Worm (Caenorhabditis elegans): ENCODE measurements around the gene ZK616.3.

Gene ZK616.3

ce11 chrIV:5382609-5383008, 14.3 kb upstream of the ZK616.3 start, which contains the start of gene F41H10.1:
Gene F41H10.1, plus strand, starts transcription at chrIV:5382909.
- TF ChIP-seq unc-62 (GFP tag; optimal IDR thresholded peaks at IDR 0.05) = no peak

ce11 chrIV:5385020-5385419, 11.8 kb upstream of the ZK616.3 start, which contains the start of gene F41H10.12:
Gene F41H10.12, plus strand, starts transcription at chrIV:5385320.
- TF ChIP-seq unc-62 (GFP tag; optimal IDR thresholded peaks at IDR 0.05) = no peak

ce11 chrIV:5388477-5389065, 8.3 kb upstream of the ZK616.3 start, which contains the start of gene elo-6:
Gene elo-6, minus strand, starts transcription at chrIV:5388559.
- TF ChIP-seq unc-62 (GFP tag; optimal IDR thresholded peaks at IDR 0.05) = no peak

ce11 chrIV:5389951-5390350, 6.9 kb upstream of the ZK616.3 start:
- TF ChIP-seq unc-62 (GFP tag; optimal IDR thresholded peaks at IDR 0.05) = no peak

- TF ChIP-seq unc-62 (GFP tag; optimal IDR thresholded peaks at IDR 0.05) = no peak
These were observed 5.3 kb upstream of the ZK616.3 start, which contains the start of the genes htp-1 and ZK616.5 for ce11 chrIV:5391507-5392057. Gene htp-1, minus strand, starts transcription at chrIV:5391557. Gene ZK616.5, plus strand, starts transcription at chrIV:5391929.

ce11 chrIV:5393566-5393965, 3.3 kb upstream of the ZK616.3 start:
- TF ChIP-seq unc-62 (GFP tag; optimal IDR thresholded peaks at IDR 0.05) = no peak

ce11 chrIV:5394687-5395086, 2.2 kb upstream of the ZK616.3 start, which contains the start of the genes perm-3 and swsn-6:
Gene perm-3, minus strand, starts transcription at chrIV:5394804.
Gene swsn-6, plus strand, starts transcription at chrIV:5395033.
- TF ChIP-seq unc-62 (GFP tag; optimal IDR thresholded peaks at IDR 0.05) = no peak

- no peak for TF ChIP-seq unc-62 (GFP tag; optimal IDR thresholded peaks at IDR 0.05)
These were observed 670 bp downstream of the ZK616.3 start, which contains the start of gene ZK616.2 for ce11 chrIV:5397539-5397938. Gene ZK616.2, plus strand, starts transcription at chrIV:5397839.

- TF ChIP-seq unc-62 (GFP tag; optimal IDR thresholded peaks at IDR 0.05) = no peak
These were observed 3.7 kb downstream of the ZK616.3 start, which contains the start of gene ZK616.1 for ce11 chrIV:5400609-5401008. Gene ZK616.1, plus strand, starts transcription at chrIV:5400909.

ce11 chrIV:5405345-5405744, 8.5 kb downstream of the ZK616.3 start, which contains the start of gene ZK616.61:
Gene ZK616.61, plus strand, starts transcription at chrIV:5405645.
- no peak for TF ChIP-seq unc-62 (GFP tag; optimal IDR thresholded peaks at IDR 0.05)

- no peak for TF ChIP-seq unc-62 (GFP tag; optimal IDR thresholded peaks at IDR 0.05)
These were observed 12.2 kb downstream of the ZK616.3 start for ce11 chrIV:5409112-5409511.

- no peak for TF ChIP-seq unc-62 (GFP tag; optimal IDR thresholded peaks at IDR 0.05)
These were observed 14.3 kb downstream of the ZK616.3 start, which contains the start of gene ZK616.65 for ce11 chrIV:5411120-5411519. Gene ZK616.65, minus strand, starts transcription at chrIV:5411220.

- no peak for TF ChIP-seq unc-62 (GFP tag; optimal IDR thresholded peaks at IDR 0.05)
These were observed 14.9 kb downstream of the ZK616.3 start, which contains the start of gene ZK616.8 for ce11 chrIV:5411641-5412337. Gene ZK616.8, minus strand, starts transcription at chrIV:5412193.

ce11 chrIV:5415696-5416095, 18.8 kb downstream of the ZK616.3 start, which contains the start of gene spp-7:
Gene spp-7, minus strand, starts transcription at chrIV:5415796.
- no peak for TF ChIP-seq unc-62 (GFP tag; optimal IDR thresholded peaks at IDR 0.05)

- TF ChIP-seq unc-62 (GFP tag; optimal IDR thresholded peaks at IDR 0.05) = no peak
These were observed 22.3 kb downstream of the ZK616.3 start, which contains the start of gene ehn-3 for ce11 chrIV:5419122-5419521. Gene ehn-3, minus strand, starts transcription at chrIV:5419222.

- TF ChIP-seq unc-62 (GFP tag; optimal IDR thresholded peaks at IDR 0.05) = no peak
These were observed 41.8 kb downstream of the ZK616.3 start, which contains the start of gene mgl-3 for ce11 chrIV:5438705-5439104. Gene mgl-3, plus strand, starts transcription at chrIV:5439005.
